Fruit fly (Drosophila melanogaster) whole organism, embryonic: ENCODE data around the gene CG32544.
A peak's percentile ranks its signal among the peaks of the same experiment; 100 is the strongest.

ENCODE experiments used
- ATbp ChIP-seq: fragments of 200-800 bp; sonication (Bioruptor generic); optimal IDR thresholded peaks from 2 replicates; lab custom pipeline; 2017; ENCODE audit warnings: missing biosample characterization, mild to moderate bottlenecking, missing genetic modification characterization, missing genetic modification reagents
- Ada2b ChIP-seq: fragments of 200-800 bp; sonication (Bioruptor generic); IDR thresholded peaks from 2 replicates; pipeline ENCODE4 v1.3.6; 2022; ENCODE audit warnings: missing biosample characterization, missing genetic modification characterization
- Aef1 ChIP-seq: fragments of 200-800 bp; sonication (Bioruptor generic); IDR thresholded peaks from 3 replicates; pipeline ENCODE4 v1.3.6; 2022; ENCODE audit warnings: missing biosample characterization, missing genetic modification characterization
- BtbVII ChIP-seq: fragments of 200-800 bp; sonication (Bioruptor generic); optimal IDR thresholded peaks from 3 replicates; lab custom pipeline; 2017; ENCODE audit warnings: missing biosample characterization, mild to moderate bottlenecking, missing genetic modification characterization
- CG10431 ChIP-seq: fragments of 200-800 bp; sonication (Bioruptor generic); optimal IDR thresholded peaks from 3 replicates; lab custom pipeline; 2018; ENCODE audit warnings: missing biosample characterization, mild to moderate bottlenecking, missing genetic modification characterization
- CG10565 ChIP-seq: fragments of 200-800 bp; sonication (Bioruptor generic); optimal IDR thresholded peaks from 3 replicates; lab custom pipeline; 2016; ENCODE audit warnings: missing biosample characterization, mild to moderate bottlenecking, missing genetic modification characterization
- CG10959 ChIP-seq: fragments of 200-800 bp; sonication (Bioruptor generic); IDR thresholded peaks from 2 replicates; pipeline ENCODE4 v1.3.6; 2022; ENCODE audit warnings: missing biosample characterization, missing genetic modification characterization
- CG11093 ChIP-seq: fragments of 200-800 bp; sonication (Bioruptor generic); IDR thresholded peaks from 3 replicates; pipeline ENCODE4 v1.3.6; 2022; ENCODE audit warnings: missing biosample characterization, missing genetic modification characterization
- CG14965 ChIP-seq: fragments of 200-800 bp; sonication (Bioruptor generic); optimal IDR thresholded peaks from 2 replicates; lab custom pipeline; 2016; ENCODE audit warnings: missing biosample characterization, missing genetic modification characterization, borderline replicate concordance
- CG15696 ChIP-seq: fragments of 200-800 bp; sonication (Bioruptor generic); optimal IDR thresholded peaks from 2 replicates; lab custom pipeline; 2019; ENCODE audit warnings: missing biosample characterization, mild to moderate bottlenecking, missing genetic modification characterization, moderate library complexity
- CG17612 ChIP-seq: fragments of 200-800 bp; sonication (Bioruptor generic); IDR thresholded peaks from 2 replicates; pipeline ENCODE4 v1.3.6; 2022; ENCODE audit warnings: missing biosample characterization, missing genetic modification characterization
- CG17829 ChIP-seq: fragments of 200-800 bp; optimal IDR thresholded peaks from 2 replicates; lab custom pipeline; 2019; ENCODE audit warnings: missing biosample characterization, mild to moderate bottlenecking, missing genetic modification characterization, moderate library complexity
- CG2129 ChIP-seq: fragments of 200-800 bp; sonication (Bioruptor generic); IDR thresholded peaks from 2 replicates; pipeline ENCODE4 v1.3.6; 2022; ENCODE audit warnings: missing biosample characterization, missing genetic modification characterization; ENCODE audit not compliant: partially characterized antibody
- CG33213 ChIP-seq: fragments of 200-800 bp; sonication (Bioruptor generic); optimal IDR thresholded peaks from 3 replicates; lab custom pipeline; 2016; ENCODE audit warnings: missing biosample characterization, missing genetic modification characterization
- CG4360 ChIP-seq: fragments of 200-800 bp; sonication (Bioruptor generic); IDR thresholded peaks from 2 replicates; pipeline ENCODE4 v1.3.6; 2022; ENCODE audit warnings: missing biosample characterization, missing genetic modification characterization
- CG4730 ChIP-seq: fragments of 200-800 bp; sonication (Bioruptor generic); IDR thresholded peaks from 2 replicates; pipeline ENCODE4 v1.3.6; 2022; ENCODE audit warnings: missing biosample characterization, missing genetic modification characterization
- CG6254 ChIP-seq: fragments of 200-800 bp; sonication (Bioruptor generic); optimal IDR thresholded peaks from 3 replicates; lab custom pipeline; 2017; ENCODE audit warnings: mild to moderate bottlenecking, missing biosample characterization, missing genetic modification reagents, missing genetic modification characterization
- CG6765 ChIP-seq: fragments of 200-800 bp; sonication (Bioruptor generic); optimal IDR thresholded peaks from 3 replicates; lab custom pipeline; 2017; ENCODE audit warnings: missing biosample characterization, mild to moderate bottlenecking, missing genetic modification characterization
- CG7271 ChIP-seq: fragments of 200-800 bp; sonication (Bioruptor generic); optimal IDR thresholded peaks from 2 replicates; lab custom pipeline; 2018; ENCODE audit warnings: missing biosample characterization, mild to moderate bottlenecking, missing genetic modification characterization, moderate library complexity
- CG7556 ChIP-seq: fragments of 200-800 bp; sonication (Bioruptor generic); optimal IDR thresholded peaks from 2 replicates; lab custom pipeline; 2017; ENCODE audit warnings: missing biosample characterization, mild to moderate bottlenecking, missing genetic modification characterization
- CG7745 ChIP-seq: fragments of 200-800 bp; sonication (Bioruptor generic); optimal IDR thresholded peaks from 2 replicates; lab custom pipeline; 2018; ENCODE audit warnings: missing biosample characterization, mild to moderate bottlenecking, missing genetic modification characterization, moderate library complexity
- CG9797 ChIP-seq: fragments of 200-800 bp; sonication (Bioruptor generic); optimal IDR thresholded peaks from 3 replicates; lab custom pipeline; 2018; ENCODE audit warnings: missing biosample characterization, mild to moderate bottlenecking, missing genetic modification characterization
- CG9817 ChIP-seq: fragments of 200-800 bp; sonication (Bioruptor generic); optimal IDR thresholded peaks from 2 replicates; lab custom pipeline; 2018; ENCODE audit warnings: missing biosample characterization, mild to moderate bottlenecking, missing genetic modification characterization, moderate library complexity
- Dbx ChIP-seq: fragments of 200-800 bp; sonication (Bioruptor generic); IDR thresholded peaks from 3 replicates; pipeline ENCODE4 v1.3.6; 2022; ENCODE audit warnings: missing biosample characterization, missing genetic modification characterization
- E2f1 ChIP-seq: fragments of 200-800 bp; sonication (Bioruptor generic); IDR thresholded peaks from 2 replicates; pipeline ENCODE4 v1.3.6; 2022; ENCODE audit warnings: missing biosample characterization, missing genetic modification characterization
- Hsf ChIP-seq: fragments of 200-800 bp; sonication (Bioruptor generic); optimal IDR thresholded peaks from 3 replicates; lab custom pipeline; 2016; ENCODE audit warnings: missing biosample characterization, missing genetic modification characterization
- Jarid2 ChIP-seq: fragments of 200-800 bp; sonication (Bioruptor generic); optimal IDR thresholded peaks from 3 replicates; lab custom pipeline; 2017; ENCODE audit warnings: mild to moderate bottlenecking, missing biosample characterization, missing genetic modification reagents, missing genetic modification characterization
- MTF-1 ChIP-seq: fragments of 200-800 bp; sonication (Bioruptor generic); optimal IDR thresholded peaks from 2 replicates; lab custom pipeline; 2018; ENCODE audit warnings: missing biosample characterization, mild to moderate bottlenecking, missing genetic modification characterization, borderline replicate concordance
- Oli ChIP-seq: fragments of 200-800 bp; sonication (Bioruptor generic); optimal IDR thresholded peaks from 2 replicates; lab custom pipeline; 2018; ENCODE audit warnings: missing biosample characterization, mild to moderate bottlenecking, missing genetic modification characterization, moderate library complexity
- Rx ChIP-seq: fragments of 200-800 bp; sonication (Bioruptor generic); IDR thresholded peaks from 2 replicates; pipeline ENCODE4 v1.3.6; 2022; ENCODE audit warnings: missing biosample characterization, missing genetic modification characterization
- YL-1 ChIP-seq: fragments of 200-800 bp; sonication (Bioruptor generic); optimal IDR thresholded peaks from 3 replicates; lab custom pipeline; 2017; ENCODE audit warnings: missing biosample characterization, mild to moderate bottlenecking, missing genetic modification characterization
- ato ChIP-seq: fragments of 200-800 bp; sonication (Bioruptor generic); IDR thresholded peaks from 2 replicates; pipeline ENCODE4 v1.3.6; 2022; ENCODE audit warnings: missing biosample characterization, missing genetic modification characterization; ENCODE audit not compliant: partially characterized antibody
- bowl ChIP-seq: fragments of 200-800 bp; sonication (Bioruptor generic); IDR thresholded peaks from 2 replicates; pipeline ENCODE4 v1.3.6; 2022; ENCODE audit warnings: missing biosample characterization, missing genetic modification characterization
- cato ChIP-seq: fragments of 200-800 bp; sonication (Bioruptor generic); optimal IDR thresholded peaks from 2 replicates; lab custom pipeline; 2016; ENCODE audit warnings: missing biosample characterization, missing genetic modification characterization, borderline replicate concordance
- croc ChIP-seq: fragments of 200-800 bp; sonication (Bioruptor generic); conservative IDR thresholded peaks from 3 replicates; pipeline ENCODE4 v1.3.6; 2022; ENCODE audit warnings: missing biosample characterization, missing genetic modification characterization
- dati ChIP-seq: fragments of 200-800 bp; sonication (Bioruptor generic); IDR thresholded peaks from 2 replicates; pipeline ENCODE4 v1.3.6; 2022; ENCODE audit warnings: missing biosample characterization, missing genetic modification characterization
- gfzf ChIP-seq: fragments of 200-800 bp; sonication (Bioruptor generic); optimal IDR thresholded peaks from 2 replicates; lab custom pipeline; 2016; ENCODE audit warnings: missing biosample characterization, mild to moderate bottlenecking, missing genetic modification characterization, moderate library complexity
- gsb ChIP-seq: fragments of 200-800 bp; sonication (Bioruptor generic); IDR thresholded peaks from 2 replicates; pipeline ENCODE4 v1.3.6; 2022; ENCODE audit warnings: missing biosample characterization, missing genetic modification characterization
- hbn ChIP-seq: fragments of 200-800 bp; sonication (Bioruptor generic); IDR thresholded peaks from 2 replicates; pipeline ENCODE4 v1.3.6; 2022; ENCODE audit warnings: missing biosample characterization, missing genetic modification characterization; ENCODE audit not compliant: partially characterized antibody
- mld ChIP-seq: fragments of 200-800 bp; sonication (Bioruptor generic); IDR thresholded peaks from 3 replicates; pipeline ENCODE4 v1.3.6; 2022; ENCODE audit warnings: missing biosample characterization, missing genetic modification characterization; ENCODE audit not compliant: partially characterized antibody
- nau ChIP-seq: fragments of 200-800 bp; sonication (Bioruptor generic); optimal IDR thresholded peaks from 3 replicates; lab custom pipeline; 2017; ENCODE audit warnings: missing biosample characterization, mild to moderate bottlenecking, missing genetic modification characterization, missing genetic modification reagents
- otp ChIP-seq: fragments of 200-800 bp; sonication (Bioruptor generic); IDR thresholded peaks from 3 replicates; pipeline ENCODE4, ENCODE4 v1.3.6; 2022; ENCODE audit warnings: missing biosample characterization, missing genetic modification characterization
- pan ChIP-seq, 4 experiments: fragments of >200 bp in 3 of 4; fragments of 200-800 bp in 1 of 4; sonication (Bioruptor generic) in 1 of 4; optimal IDR thresholded peaks in 3 of 4; IDR thresholded peaks in 1 of 4; 2 replicates each; pipeline versions ENCODE4 v1.3.6 to Lab custom; 2017 to 2022; ENCODE audit warnings: missing biosample characterization in 2 of 4, missing genetic modification characterization in 2 of 4, mixed read lengths in 1 of 4
- shn ChIP-seq: fragments of 200-800 bp; sonication (Bioruptor generic); optimal IDR thresholded peaks from 3 replicates; lab custom pipeline; 2016; ENCODE audit warnings: missing biosample characterization, missing genetic modification characterization
- sna ChIP-seq: fragments of 200-800 bp; sonication (Bioruptor generic); IDR thresholded peaks from 2 replicates; pipeline ENCODE4 v1.3.6; 2022; ENCODE audit warnings: missing biosample characterization, missing genetic modification characterization; ENCODE audit not compliant: partially characterized antibody
- so ChIP-seq: fragments of 200-800 bp; sonication (Bioruptor generic); IDR thresholded peaks from 3 replicates; pipeline ENCODE4 v1.3.6; 2022; ENCODE audit warnings: missing biosample characterization, missing genetic modification characterization
- zfh2 ChIP-seq: fragments of 200-800 bp; sonication (Bioruptor generic); optimal IDR thresholded peaks from 2 replicates; lab custom pipeline; 2016; ENCODE audit warnings: missing biosample characterization, missing genetic modification characterization

Gene CG32544

DNA sequence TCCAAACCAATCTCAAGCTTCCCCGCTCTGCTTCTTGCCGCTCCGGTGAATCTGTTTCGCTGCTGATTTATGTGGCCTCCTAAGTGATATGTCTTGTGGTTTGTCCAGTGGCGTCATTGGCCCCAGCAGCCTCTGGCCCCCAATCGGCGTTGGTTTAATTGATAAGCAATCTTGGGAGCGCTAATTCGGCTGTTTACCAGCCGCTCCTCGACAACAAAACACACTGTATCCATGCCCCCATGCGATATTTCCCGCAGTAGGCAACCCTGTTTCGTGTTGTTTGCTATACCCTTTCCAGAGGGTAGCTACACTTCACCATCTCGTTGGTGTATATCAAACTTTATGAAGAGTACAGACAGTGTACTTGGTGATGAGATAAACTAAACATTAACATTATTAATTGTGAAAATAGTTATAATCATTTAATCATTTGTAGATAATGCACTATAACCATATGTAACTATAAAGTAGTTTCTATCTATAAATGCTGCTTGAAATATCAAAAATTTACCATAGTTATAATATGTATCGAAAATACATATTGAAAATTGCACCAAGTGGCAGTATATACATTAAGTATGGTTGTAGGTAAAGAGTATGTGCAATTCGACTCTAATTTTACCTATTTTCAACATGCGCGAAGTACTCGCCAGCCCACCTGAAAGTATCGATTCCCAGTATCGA, 11.6 kb upstream of the CG32544 start, which contains the start of gene shop (continued):
- TF ChIP-seq Dbx (peak; percentile 76), sna (GFP tag; lab: Robert Waterston, UW) (peak; percentile 52), CG4730 (GFP tag; lab: Robert Waterston, UW) (peak; percentile 58), CG7556 (GFP tag; lab: Kevin White, UChicago) (peak; percentile 90), CG6254 (GFP tag; lab: Kevin White, UChicago) (peak; percentile 54), hbn (GFP tag; lab: Robert Waterston, UW) (peak; percentile 42; the same call in 1 of the 2 replicates), ato (GFP tag; lab: Robert Waterston, UW) (no peak), CG2129 (no peak), YL-1 (GFP tag; lab: Kevin White, UChicago) (peak; percentile 24), Oli (tag; lab: Kevin White, UChicago) (peak; percentile 91), CG17829 (tag; lab: Kevin White, UChicago) (peak; percentile 85), Jarid2 (GFP tag; lab: Kevin White, UChicago) (peak; percentile 52), so (GFP tag; lab: Robert Waterston, UW) (peak; percentile 83; the same call in 2 of the 3 replicates), CG9797 (GFP tag; lab: Kevin White, UChicago) (no peak), CG15696 (tag; lab: Kevin White, UChicago) (peak; percentile 64), CG6765 (GFP tag; lab: Kevin White, UChicago) (peak; percentile 69), BtbVII (peak; percentile 78), nau (GFP tag; lab: Kevin White, UChicago) (no peak), CG17612 (GFP tag; lab: Robert Waterston, UW) (0 out of 2 replicates have a peak, but pooled peaks have one; percentile 51), otp (peak; percentile 39; the same call in 1 of the 3 replicates), mld (GFP tag; lab: Robert Waterston, UW) (no peak), CG10959 (GFP tag; lab: Robert Waterston, UW) (peak; percentile 16; the same call in 1 of the 2 replicates), Ada2b (GFP tag; lab: Robert Waterston, UW) (peak; percentile 51; the same call in 1 of the 2 replicates), E2f1 (GFP tag; lab: Robert Waterston, UW) (peak; percentile 69), pan (optimal IDR thresholded peaks at IDR 0.05; lab: Kevin White, UChicago) (no peak), pan (GFP tag; optimal IDR thresholded peaks at IDR 0.05 in 1 of 2, IDR thresholded peaks at IDR 0.05 in 1 of 2) (peak in 1 of 2 experiments; percentile 77), CG7271 (peak; percentile 4), MTF-1 (GFP tag; lab: Kevin White, UChicago) (peak; percentile 6), dati (GFP tag; lab: Robert Waterston, UW) (no peak), CG10565 (GFP tag; lab: Kevin White, UChicago) (peak; percentile 20), CG11093 (GFP tag; lab: Robert Waterston, UW) (peak; percentile 71), gsb (GFP tag; lab: Robert Waterston, UW) (peak; percentile 59; the same call in 1 of the 2 replicates), CG7745 (tag; lab: Kevin White, UChicago) (no peak), croc (GFP tag; lab: Robert Waterston, UW) (peak; percentile 50; the same call in 2 of the 3 replicates), bowl (GFP tag; lab: Robert Waterston, UW) (peak; percentile 41; the same call in 1 of the 2 replicates), Aef1 (peak; percentile 71), CG9817 (tag; lab: Kevin White, UChicago) (peak; percentile 81), CG4360 (GFP tag; lab: Robert Waterston, UW) (no peak), CG14965 (GFP tag; lab: Kevin White, UChicago) (no peak), gfzf (GFP tag; lab: Kevin White, UChicago) (no peak), CG10431 (GFP tag; lab: Kevin White, UChicago) (peak; percentile 36), zfh2 (GFP tag; lab: Kevin White, UChicago) (peak; percentile 81), Rx (GFP tag; lab: Robert Waterston, UW) (no peak), Hsf (GFP tag; lab: Kevin White, UChicago) (peak; percentile 84), ATbp (GFP tag; lab: Kevin White, UChicago) (peak; percentile 81), shn (GFP tag; lab: Kevin White, UChicago) (peak; percentile 56), CG33213 (GFP tag; lab: Kevin White, UChicago) (peak; percentile 59), cato (GFP tag; lab: Kevin White, UChicago) (peak; percentile 75)
